Worm (Caenorhabditis elegans) whole organism, L2 larva: ENCODE data around the gene clec-127.

ENCODE experiments used
- C34F6.9 ChIP-seq: fragments of 150-350 bp; optimal IDR thresholded peaks from 2 replicates; lab custom pipeline; 2014; ENCODE audit warnings: missing biosample characterization, missing genetic modification characterization
- F13H6.1 ChIP-seq: sonication (generic microtip); optimal IDR thresholded peaks from 2 replicates; lab custom pipeline; 2016; ENCODE audit warnings: missing genetic modification characterization, missing compliant biosample characterization
- Y55F3AM.14 ChIP-seq: fragments of 200-800 bp; sonication (Bioruptor generic); optimal IDR thresholded peaks from 2 replicates; lab custom pipeline; 2018; ENCODE audit warnings: mild to moderate bottlenecking, missing genetic modification characterization, missing compliant biosample characterization
- ZK546.5 ChIP-seq: sonication (generic microtip); optimal IDR thresholded peaks from 2 replicates; lab custom pipeline; 2017; ENCODE audit warnings: missing biosample characterization, missing genetic modification characterization
- alr-1 ChIP-seq: fragments of 150-350 bp; optimal IDR thresholded peaks from 2 replicates; lab custom pipeline; 2014; ENCODE audit warnings: missing biosample characterization, missing genetic modification characterization
- aly-2 ChIP-seq: fragments of 150-350 bp; optimal IDR thresholded peaks from 2 replicates; lab custom pipeline; 2014; ENCODE audit warnings: missing biosample characterization, missing genetic modification characterization
- ama-1 ChIP-seq: fragments of 150-350 bp; optimal IDR thresholded peaks from 2 replicates; lab custom pipeline; 2018; ENCODE audit warnings: inconsistent platforms
- blmp-1 ChIP-seq: sonication (generic microtip); optimal IDR thresholded peaks from 2 replicates; lab custom pipeline; 2017; ENCODE audit warnings: missing genetic modification characterization, mild to moderate bottlenecking, missing compliant biosample characterization, antibody characterized with exemption, moderate library complexity; ENCODE audit not compliant: insufficient read depth
- ceh-16 ChIP-seq: fragments of 150-350 bp; optimal IDR thresholded peaks from 2 replicates; lab custom pipeline; 2014; ENCODE audit warnings: missing biosample characterization, missing genetic modification characterization
- crh-2 ChIP-seq: sonication (generic microtip); optimal IDR thresholded peaks from 2 replicates; lab custom pipeline; 2017; ENCODE audit warnings: missing biosample characterization, missing genetic modification characterization
- egl-27 ChIP-seq: sonication (generic microtip); optimal IDR thresholded peaks from 3 replicates; lab custom pipeline; 2017; ENCODE audit warnings: missing biosample characterization, missing genetic modification reagents, missing genetic modification characterization
- elt-1 ChIP-seq: fragments of 150-350 bp; optimal IDR thresholded peaks from 2 replicates; lab custom pipeline; 2014; ENCODE audit warnings: missing biosample characterization, missing genetic modification characterization
- fos-1 ChIP-seq: fragments of 150-350 bp; optimal IDR thresholded peaks from 2 replicates; lab custom pipeline; 2014; ENCODE audit warnings: missing biosample characterization, missing genetic modification characterization
- gmeb-1 ChIP-seq: fragments of 150-350 bp; optimal IDR thresholded peaks from 2 replicates; lab custom pipeline; 2014; ENCODE audit warnings: missing biosample characterization, missing genetic modification characterization
- lin-11 ChIP-seq: fragments of 150-350 bp; sonication (generic microtip); optimal IDR thresholded peaks from 2 replicates; lab custom pipeline; 2014; ENCODE audit warnings: missing biosample characterization, missing genetic modification characterization, inconsistent platforms, mixed read lengths
- lin-13 ChIP-seq: fragments of 150-350 bp; optimal IDR thresholded peaks from 2 replicates; lab custom pipeline; 2014; ENCODE audit warnings: missing biosample characterization, missing genetic modification reagents, missing genetic modification characterization
- lin-39 ChIP-seq: fragments of 150-350 bp; optimal IDR thresholded peaks from 2 replicates; lab custom pipeline; 2014; ENCODE audit warnings: missing biosample characterization, missing genetic modification reagents, missing genetic modification characterization
- mab-5 ChIP-seq: fragments of 150-350 bp; optimal IDR thresholded peaks from 2 replicates; lab custom pipeline; 2014; ENCODE audit warnings: missing biosample characterization, missing genetic modification characterization
- mbf-1 ChIP-seq: sonication (generic microtip); optimal IDR thresholded peaks from 2 replicates; lab custom pipeline; 2017; ENCODE audit warnings: missing biosample characterization, missing genetic modification characterization
- mdl-1 ChIP-seq, 2 experiments: fragments of 150-350 bp in 1 of 2; sonication (generic microtip) in 1 of 2; optimal IDR thresholded peaks; 2 replicates each; lab custom pipeline; 2017; ENCODE audit warnings: missing biosample characterization in 2 of 2, missing genetic modification characterization in 2 of 2
- nhr-10 ChIP-seq: sonication (generic microtip); optimal IDR thresholded peaks from 2 replicates; lab custom pipeline; 2017; ENCODE audit warnings: missing biosample characterization, missing genetic modification characterization
- nhr-12 ChIP-seq: fragments of 150-350 bp; optimal IDR thresholded peaks from 2 replicates; lab custom pipeline; 2014; ENCODE audit warnings: missing biosample characterization, missing genetic modification characterization
- nhr-21 ChIP-seq: fragments of 150-350 bp; optimal IDR thresholded peaks from 2 replicates; lab custom pipeline; 2014; ENCODE audit warnings: missing biosample characterization, missing genetic modification characterization
- nhr-23 ChIP-seq: fragments of 150-350 bp; optimal IDR thresholded peaks from 2 replicates; lab custom pipeline; 2014; ENCODE audit warnings: missing biosample characterization, missing genetic modification reagents, missing genetic modification characterization
- nhr-237 ChIP-seq: fragments of 150-350 bp; optimal IDR thresholded peaks from 2 replicates; lab custom pipeline; 2014; ENCODE audit warnings: missing biosample characterization, missing genetic modification characterization
- peb-1 ChIP-seq: fragments of 150-350 bp; optimal IDR thresholded peaks from 2 replicates; lab custom pipeline; 2014; ENCODE audit warnings: missing biosample characterization, missing genetic modification characterization
- skn-1 ChIP-seq: sonication (generic microtip); optimal IDR thresholded peaks from 2 replicates; lab custom pipeline; 2017; ENCODE audit warnings: missing biosample characterization, missing genetic modification characterization
- snpc-4 ChIP-seq: fragments of 150-350 bp; optimal IDR thresholded peaks from 2 replicates; lab custom pipeline; 2014; ENCODE audit warnings: missing biosample characterization, missing genetic modification characterization
- unc-55 ChIP-seq: fragments of 150-350 bp; sonication (generic microtip); optimal IDR thresholded peaks from 3 replicates; lab custom pipeline; 2014; ENCODE audit warnings: missing biosample characterization, missing genetic modification reagents, missing genetic modification characterization
- unc-62 ChIP-seq: fragments of 150-350 bp; optimal IDR thresholded peaks from 2 replicates; lab custom pipeline; 2014; ENCODE audit warnings: missing biosample characterization, missing genetic modification reagents, missing genetic modification characterization
- zag-1 ChIP-seq: fragments of 150-350 bp; optimal IDR thresholded peaks from 2 replicates; lab custom pipeline; 2014; ENCODE audit warnings: missing biosample characterization, missing genetic modification characterization
- ztf-1 ChIP-seq: fragments of 200-800 bp; sonication (Bioruptor generic); conservative IDR thresholded peaks from 2 replicates; pipeline ENCODE4 v1.3.6; 2022; ENCODE audit warnings: missing genetic modification characterization, missing compliant biosample characterization
- ztf-11 ChIP-seq: sonication (generic microtip); optimal IDR thresholded peaks from 2 replicates; lab custom pipeline; 2017; ENCODE audit warnings: missing biosample characterization, missing genetic modification characterization
- ztf-4 ChIP-seq: fragments of 150-350 bp; optimal IDR thresholded peaks from 2 replicates; lab custom pipeline; 2014; ENCODE audit warnings: missing biosample characterization, missing genetic modification characterization

Gene clec-127

ce11 chrII:3569118-3569517, at the start of gene clec-127:
TSS of gene clec-127 (minus strand) at chrII:3569218.
- TF ChIP-seq ztf-4 (tag; lab: Kevin White, UChicago) (no peak), nhr-12 (tag; lab: Kevin White, UChicago) (no peak), nhr-23 (tag; lab: Kevin White, UChicago) (no peak), nhr-237 (tag; lab: Kevin White, UChicago) (no peak)

ce11 chrII:3617512-3617911, 48.5 kb upstream of the clec-127 start, which contains the start of gene F40E12.1:
TSS of gene F40E12.1 (plus strand) at chrII:3617812.
- no peak for TF ChIP-seq lin-39
- no peak for TF ChIP-seq lin-11
- no peak for TF ChIP-seq egl-27 (tag; lab: Kevin White, UChicago)
- TF ChIP-seq mdl-1 (tag; optimal IDR thresholded peaks at IDR 0.05; lab: Kevin White, UChicago), result no peak
- TF ChIP-seq unc-55 (GFP tag; lab: Kevin White, UChicago), result no peak
- no peak for TF ChIP-seq nhr-237 (tag; lab: Kevin White, UChicago)
- TF ChIP-seq nhr-21 (tag; lab: Kevin White, UChicago), result no peak
- no peak for TF ChIP-seq mab-5 (tag; lab: Kevin White, UChicago)
- TF ChIP-seq skn-1 (tag; lab: Kevin White, UChicago), result no peak
- TF ChIP-seq mbf-1, result no peak
- no peak for TF ChIP-seq snpc-4 (tag; lab: Kevin White, UChicago)
- TF ChIP-seq Y55F3AM.14 (GFP tag; lab: Kevin White, UChicago), result no peak
- no peak for TF ChIP-seq crh-2 (tag; lab: Kevin White, UChicago)
- no peak for TF ChIP-seq ztf-1
- TF ChIP-seq blmp-1 (tag; lab: Kevin White, UChicago), result no peak
- TF ChIP-seq aly-2, result no peak
- TF ChIP-seq zag-1 (tag; lab: Kevin White, UChicago), result no peak
- TF ChIP-seq lin-13 (GFP tag; lab: Kevin White, UChicago), result no peak

- TF ChIP-seq C34F6.9 (tag; lab: Kevin White, UChicago), result no peak
- TF ChIP-seq lin-39, result no peak
- TF ChIP-seq nhr-10, result no peak
- TF ChIP-seq ceh-16 (tag; lab: Kevin White, UChicago), result no peak
- TF ChIP-seq gmeb-1 (tag; lab: Kevin White, UChicago), result no peak
- TF ChIP-seq ztf-11 (tag; lab: Kevin White, UChicago), result no peak
- TF ChIP-seq, all 48 proteins: peak for 0
These were observed 47.6 kb upstream of the clec-127 start for ce11 chrII:3616615-3617014.

ce11 chrII:3609764-3610163, 40.7 kb upstream of the clec-127 start, which contains the start of gene Y49F6A.5:
TSS of gene Y49F6A.5 (minus strand) at chrII:3609864.
- TF ChIP-seq mab-5 (tag; lab: Kevin White, UChicago), result no peak
- no peak for TF ChIP-seq peb-1 (tag; lab: Kevin White, UChicago)
- no peak for TF ChIP-seq mbf-1
- no peak for TF ChIP-seq alr-1 (tag; lab: Kevin White, UChicago)
- no peak for TF ChIP-seq ZK546.5 (tag; lab: Kevin White, UChicago)
- no peak for TF ChIP-seq elt-1 (tag; lab: Kevin White, UChicago)
- TF ChIP-seq ceh-16 (tag; lab: Kevin White, UChicago), result no peak
- no peak for TF ChIP-seq lin-11
- no peak for TF ChIP-seq F13H6.1 (tag; lab: Kevin White, UChicago)
- no peak for TF ChIP-seq egl-27 (tag; lab: Kevin White, UChicago)
- TF ChIP-seq lin-13 (GFP tag; lab: Kevin White, UChicago), result no peak

ce11 chrII:3604578-3604977, 35.6 kb upstream of the clec-127 start:
- no peak for TF ChIP-seq mab-5 (tag; lab: Kevin White, UChicago)
- TF ChIP-seq blmp-1 (tag; lab: Kevin White, UChicago), result no peak
- TF ChIP-seq ama-1 (lab: Kevin White, UChicago), result no peak
- TF ChIP-seq ztf-4 (tag; lab: Kevin White, UChicago), result no peak
- no peak for TF ChIP-seq C34F6.9 (tag; lab: Kevin White, UChicago)
- no peak for TF ChIP-seq unc-62
- TF ChIP-seq lin-11, result no peak
- TF ChIP-seq egl-27 (tag; lab: Kevin White, UChicago), result no peak
- no peak for TF ChIP-seq fos-1 (tag; lab: Kevin White, UChicago)
